Fruit fly (Drosophila melanogaster): ENCODE measurements around the gene CG3164.
A peak's percentile ranks its signal among the peaks of the same experiment; 100 is the strongest.

CG3164 gene

DNA sequence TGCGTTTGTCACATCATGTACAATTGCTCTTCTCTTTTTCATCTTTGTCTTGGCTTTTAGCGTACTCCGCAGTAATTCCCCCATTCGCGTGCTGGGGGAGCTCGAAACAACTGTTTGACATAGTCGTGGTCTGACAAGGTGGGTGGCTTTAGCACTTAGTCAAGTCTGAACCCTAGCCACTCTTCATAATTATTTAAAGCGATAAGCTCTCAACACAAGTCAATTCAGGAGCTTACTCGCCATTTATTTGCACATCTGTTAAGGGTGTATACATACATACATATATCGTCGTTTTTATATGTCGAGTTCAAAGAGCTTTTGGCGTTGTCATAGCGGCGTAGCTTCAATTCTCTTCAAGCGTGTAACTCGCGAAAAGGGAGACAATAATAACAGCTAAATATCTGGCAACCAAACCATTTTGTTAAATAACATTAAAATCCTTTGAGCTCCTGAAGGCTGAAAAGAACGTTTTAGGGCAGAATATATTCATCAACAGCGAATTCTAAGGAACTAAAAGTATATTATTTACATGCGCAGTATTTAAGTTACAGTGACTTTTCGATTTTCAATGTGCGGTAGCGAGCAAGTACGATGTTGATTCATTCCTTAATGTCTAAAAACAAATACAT, 56.7 kb downstream of the CG3164 start (continued):
- TF ChIP-seq CG18476 (GFP tag; optimal IDR thresholded peaks at IDR 0.05) = no peak
- peak; percentile 2 for TF ChIP-seq CG5180 (GFP tag; optimal IDR thresholded peaks at IDR 0.05)
- TF ChIP-seq CG3281 (GFP tag; optimal IDR thresholded peaks at IDR 0.05) = no peak
- no peak for TF ChIP-seq CG12071 (GFP tag; optimal IDR thresholded peaks at IDR 0.05)
- TF ChIP-seq cad (GFP tag; optimal IDR thresholded peaks at IDR 0.05) = no peak
- TF ChIP-seq CG7745 (tag; optimal IDR thresholded peaks at IDR 0.05) = no peak
- peak; percentile 8 for TF ChIP-seq Fer1 (GFP tag; optimal IDR thresholded peaks at IDR 0.05)
- no peak for TF ChIP-seq CG6813 (GFP tag; optimal IDR thresholded peaks at IDR 0.05)
- no peak for TF ChIP-seq vfl (GFP tag; optimal IDR thresholded peaks at IDR 0.05)
- TF ChIP-seq Nf-YB (GFP tag; optimal IDR thresholded peaks at IDR 0.05) = no peak
- TF ChIP-seq CG12391 (tag; optimal IDR thresholded peaks at IDR 0.05) = no peak
- no peak for TF ChIP-seq sd (tag; optimal IDR thresholded peaks at IDR 0.05)
- no peak for TF ChIP-seq CG14860 (GFP tag; IDR thresholded peaks at IDR 0.05; ENCODE audit: partially characterized antibody)
- peak in 1 of 2 experiments; percentile 54 for TF ChIP-seq crp (GFP tag; optimal IDR thresholded peaks at IDR 0.05)
- TF ChIP-seq phol (tag; optimal IDR thresholded peaks at IDR 0.05) = no peak
- peak in 1 of 2 experiments; percentile 26 for TF ChIP-seq eve (GFP tag; optimal IDR thresholded peaks at IDR 0.05)
- no peak for TF ChIP-seq CG14050 (GFP tag; IDR thresholded peaks at IDR 0.05)
- no peak for TF ChIP-seq inv (GFP tag; IDR thresholded peaks at IDR 0.05; ENCODE audit: partially characterized antibody)
- TF ChIP-seq cas (GFP tag; IDR thresholded peaks at IDR 0.05) = no peak
- no peak for TF ChIP-seq Dip2 (GFP tag; IDR thresholded peaks at IDR 0.05)
- no peak for TF ChIP-seq Ssrp (tag; optimal IDR thresholded peaks at IDR 0.05)
- TF ChIP-seq Neu2 (GFP tag; optimal IDR thresholded peaks at IDR 0.05; ENCODE audit: borderline replicate concordance) = no peak
- TF ChIP-seq pnt (GFP tag; optimal IDR thresholded peaks at IDR 0.05) = no peak
- TF ChIP-seq zen (tag; optimal IDR thresholded peaks at IDR 0.05) = no peak
- no peak for TF ChIP-seq pan (optimal IDR thresholded peaks at IDR 0.05)
- TF ChIP-seq pan (GFP tag; optimal IDR thresholded peaks at IDR 0.05 in 1 of 2, IDR thresholded peaks at IDR 0.05 in 1 of 2) = no peak
- no peak for TF ChIP-seq Deaf1 (tag; optimal IDR thresholded peaks at IDR 0.05)
- TF ChIP-seq Bteb2 (GFP tag; optimal IDR thresholded peaks at IDR 0.05) = no peak
- TF ChIP-seq NC2α (GFP tag; optimal IDR thresholded peaks at IDR 0.05) = no peak
- TF ChIP-seq CG13894 (tag; optimal IDR thresholded peaks at IDR 0.05) = peak; percentile 59
- TF ChIP-seq B-H1 (GFP tag; IDR thresholded peaks at IDR 0.05) = no peak
- TF ChIP-seq Hr78 (GFP tag; optimal IDR thresholded peaks at IDR 0.05) = no peak
- no peak for TF ChIP-seq CG7271 (tag; optimal IDR thresholded peaks at IDR 0.05)
- TF ChIP-seq chn (GFP tag; optimal IDR thresholded peaks at IDR 0.05) = no peak
- TF ChIP-seq CG31388 (GFP tag; optimal IDR thresholded peaks at IDR 0.05) = no peak
- no peak for TF ChIP-seq Dad (GFP tag; optimal IDR thresholded peaks at IDR 0.05)
- TF ChIP-seq CG10321 (GFP tag; IDR thresholded peaks at IDR 0.05) = no peak
- no peak for TF ChIP-seq Atf3 (GFP tag; optimal IDR thresholded peaks at IDR 0.05)
- TF ChIP-seq sens-2 (GFP tag; IDR thresholded peaks at IDR 0.05) = no peak
- TF ChIP-seq schlank (tag; optimal IDR thresholded peaks at IDR 0.05) = no peak
- TF ChIP-seq gro (GFP tag; optimal IDR thresholded peaks at IDR 0.05) = no peak
- no peak for TF ChIP-seq C15 (GFP tag; IDR thresholded peaks at IDR 0.05)

All from whole organism, embryonic.